Worm (Caenorhabditis elegans): ENCODE results near the gene ugt-43.
A peak's percentile ranks its signal among the peaks of the same experiment; 100 is the strongest.

ugt-43 gene

DNA sequence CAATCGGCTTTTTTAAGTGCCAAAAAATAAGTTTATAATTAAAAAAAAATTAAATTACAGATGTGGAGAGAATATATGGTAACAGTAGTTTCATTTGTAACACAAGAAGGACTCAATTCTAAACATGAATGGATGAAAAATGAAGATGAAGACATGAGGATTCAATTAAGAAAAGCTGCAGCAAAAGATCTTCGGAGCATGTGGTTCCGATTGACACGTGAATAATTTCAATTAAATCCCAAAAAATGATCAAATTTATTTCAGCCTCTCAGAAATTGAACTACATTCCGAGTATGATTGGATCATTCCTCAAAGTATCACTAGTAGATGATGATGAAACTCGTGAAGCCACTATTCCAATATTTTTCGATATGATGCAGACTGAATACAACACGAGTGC, 25.0 kb downstream of the ugt-43 start:
- TF ChIP-seq egl-27 (tag; optimal IDR thresholded peaks at IDR 0.05) (no peak), lin-15B (tag; optimal IDR thresholded peaks at IDR 0.05) (no peak), sup-37 (GFP tag; optimal IDR thresholded peaks at IDR 0.05) (no peak), ama-1 (optimal IDR thresholded peaks at IDR 0.05) (no peak), dsc-1 (tag; optimal IDR thresholded peaks at IDR 0.05) (peak; percentile 98), efl-1 (optimal IDR thresholded peaks at IDR 0.05) (no peak), efl-1 (GFP tag; optimal IDR thresholded peaks at IDR 0.05 in 1 of 2) (no peak), ceh-82 (tag; optimal IDR thresholded peaks at IDR 0.05) (no peak), snpc-4 (tag; optimal IDR thresholded peaks at IDR 0.05) (no peak), lsy-2 (tag; optimal IDR thresholded peaks at IDR 0.05) (no peak), rnt-1 (tag; optimal IDR thresholded peaks at IDR 0.05) (no peak), blmp-1 (tag; optimal IDR thresholded peaks at IDR 0.05) (no peak), fkh-4 (tag; optimal IDR thresholded peaks at IDR 0.05; ENCODE audit: borderline replicate concordance) (peak; percentile 88), unc-130 (tag; optimal IDR thresholded peaks at IDR 0.05) (no peak)

DNA sequence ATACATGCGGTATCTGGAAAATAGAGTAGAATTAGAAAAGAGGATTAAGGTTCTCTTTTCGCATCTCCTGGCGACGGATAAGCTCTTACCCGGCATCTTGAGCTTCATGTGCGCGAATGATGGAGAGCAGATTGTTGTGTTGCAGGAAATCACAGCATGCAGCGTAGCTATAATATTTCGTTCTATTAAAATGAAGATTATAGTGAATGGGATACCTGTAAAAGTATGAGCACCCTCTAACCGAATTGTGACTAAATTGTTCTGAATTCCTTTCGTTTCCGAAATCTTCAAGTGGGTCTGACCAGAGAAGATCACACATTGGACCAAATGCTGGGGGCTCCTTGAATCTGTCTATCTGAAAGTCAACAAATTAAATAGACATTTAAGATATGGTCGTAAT, 34.0 kb downstream of the ugt-43 start:
- TF ChIP-seq efl-1 (optimal IDR thresholded peaks at IDR 0.05) (no peak), efl-1 (GFP tag; optimal IDR thresholded peaks at IDR 0.05 in 1 of 2) (peak in 1 of 2 experiments; percentile 51), C16A3.4 (tag; optimal IDR thresholded peaks at IDR 0.05) (no peak), dsc-1 (tag; optimal IDR thresholded peaks at IDR 0.05) (peak; percentile 32)

DNA sequence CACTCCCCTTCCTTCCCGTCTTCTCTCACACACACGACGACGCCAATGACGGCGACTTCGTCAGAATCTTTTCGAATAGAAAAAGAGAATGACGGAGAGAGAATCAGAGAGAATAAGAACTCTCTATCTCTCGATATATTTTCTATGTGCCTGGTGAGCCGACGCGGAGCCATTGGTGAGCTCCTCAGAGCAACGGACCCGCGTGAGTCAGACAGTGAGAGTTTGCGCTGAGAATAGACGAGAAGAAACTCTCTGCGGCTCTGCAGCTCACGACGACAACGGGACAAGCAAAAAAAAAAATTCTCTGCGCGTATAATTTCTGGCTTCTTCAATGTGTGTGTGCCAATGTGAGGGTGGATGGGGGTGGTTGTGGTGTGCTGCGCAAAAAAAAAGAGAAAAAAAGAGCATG, 35.6 kb downstream of the ugt-43 start:
- no peak for TF ChIP-seq nhr-90 (tag; optimal IDR thresholded peaks at IDR 0.05; ENCODE audit: poor library complexity)
- TF ChIP-seq ceh-8 (GFP tag; optimal IDR thresholded peaks at IDR 0.05): no peak
- peak; percentile 72 for TF ChIP-seq egl-13 (tag; optimal IDR thresholded peaks at IDR 0.05)
- no peak for TF ChIP-seq Y116A8C.19 (tag; optimal IDR thresholded peaks at IDR 0.05; ENCODE audit: borderline replicate concordance)
- TF ChIP-seq ztf-4 (tag; optimal IDR thresholded peaks at IDR 0.05): peak; percentile 41
- TF ChIP-seq xbp-1 (tag; optimal IDR thresholded peaks at IDR 0.05): peak; percentile 19
- TF ChIP-seq vab-15 (tag; optimal IDR thresholded peaks at IDR 0.05): no peak
- peak; percentile 93 for TF ChIP-seq fkh-8 (tag; optimal IDR thresholded peaks at IDR 0.05)
- peak in 1 of 2 experiments; percentile 19 for TF ChIP-seq lin-35 (GFP tag; optimal IDR thresholded peaks at IDR 0.05)
- no peak for TF ChIP-seq nhr-84 (tag; optimal IDR thresholded peaks at IDR 0.05)
- no peak for TF ChIP-seq efl-3 (GFP tag; optimal IDR thresholded peaks at IDR 0.05)
- peak; percentile 75 for TF ChIP-seq dsc-1 (tag; optimal IDR thresholded peaks at IDR 0.05)
- no peak for TF ChIP-seq nhr-28 (tag; optimal IDR thresholded peaks at IDR 0.05)
- no peak for TF ChIP-seq ceh-63 (GFP tag; optimal IDR thresholded peaks at IDR 0.05)
- peak; percentile 76 for TF ChIP-seq nhr-71 (tag; optimal IDR thresholded peaks at IDR 0.05)
- peak; percentile 61 for TF ChIP-seq mab-9 (GFP tag; IDR thresholded peaks at IDR 0.05)
- TF ChIP-seq lir-3 (tag; optimal IDR thresholded peaks at IDR 0.05; ENCODE audit: poor library complexity): no peak
- TF ChIP-seq snu-23 (GFP tag; optimal IDR thresholded peaks at IDR 0.05): peak; percentile 55
- no peak for TF ChIP-seq unc-130 (tag; optimal IDR thresholded peaks at IDR 0.05)
- TF ChIP-seq tlp-1 (tag; optimal IDR thresholded peaks at IDR 0.05): no peak
- TF ChIP-seq sox-4 (tag; optimal IDR thresholded peaks at IDR 0.05): peak; percentile 34
- TF ChIP-seq blmp-1 (tag; optimal IDR thresholded peaks at IDR 0.05): no peak
- no peak for TF ChIP-seq nhr-76 (tag; optimal IDR thresholded peaks at IDR 0.05)
- peak; percentile 9 for TF ChIP-seq rnt-1 (tag; optimal IDR thresholded peaks at IDR 0.05)
- no peak for TF ChIP-seq ceh-90 (tag; optimal IDR thresholded peaks at IDR 0.05)
- TF ChIP-seq hlh-4 (tag; optimal IDR thresholded peaks at IDR 0.05): no peak
- no peak for TF ChIP-seq ceh-88 (GFP tag; IDR thresholded peaks at IDR 0.05)
- no peak for TF ChIP-seq zip-4 (GFP tag; optimal IDR thresholded peaks at IDR 0.05)
- TF ChIP-seq ces-1 (GFP tag; optimal IDR thresholded peaks at IDR 0.05): no peak
- TF ChIP-seq jun-1 (tag; optimal IDR thresholded peaks at IDR 0.05): peak; percentile 24
- no peak for TF ChIP-seq nhr-77 (tag; optimal IDR thresholded peaks at IDR 0.05)
- TF ChIP-seq fkh-10 (GFP tag; optimal IDR thresholded peaks at IDR 0.05): peak; percentile 79
- TF ChIP-seq egl-27 (tag; optimal IDR thresholded peaks at IDR 0.05): peak in 1 of 2 experiments; percentile 10
- peak; percentile 68 for TF ChIP-seq fos-1 (tag; optimal IDR thresholded peaks at IDR 0.05)
- TF ChIP-seq snpc-4 (tag; optimal IDR thresholded peaks at IDR 0.05): no peak
- TF ChIP-seq nhr-20 (tag; optimal IDR thresholded peaks at IDR 0.05): peak; percentile 37
- TF ChIP-seq unc-98 (GFP tag; IDR thresholded peaks at IDR 0.05): no peak
- no peak for TF ChIP-seq fkh-4 (tag; optimal IDR thresholded peaks at IDR 0.05; ENCODE audit: borderline replicate concordance)
- TF ChIP-seq lin-14 (GFP tag; optimal IDR thresholded peaks at IDR 0.05): peak; percentile 95
- no peak for TF ChIP-seq lin-39 (tag; optimal IDR thresholded peaks at IDR 0.05)
- no peak for TF ChIP-seq elt-3 (tag; optimal IDR thresholded peaks at IDR 0.05)
